Worm (Caenorhabditis elegans): ENCODE data around the gene C44H9.7.

DNA sequence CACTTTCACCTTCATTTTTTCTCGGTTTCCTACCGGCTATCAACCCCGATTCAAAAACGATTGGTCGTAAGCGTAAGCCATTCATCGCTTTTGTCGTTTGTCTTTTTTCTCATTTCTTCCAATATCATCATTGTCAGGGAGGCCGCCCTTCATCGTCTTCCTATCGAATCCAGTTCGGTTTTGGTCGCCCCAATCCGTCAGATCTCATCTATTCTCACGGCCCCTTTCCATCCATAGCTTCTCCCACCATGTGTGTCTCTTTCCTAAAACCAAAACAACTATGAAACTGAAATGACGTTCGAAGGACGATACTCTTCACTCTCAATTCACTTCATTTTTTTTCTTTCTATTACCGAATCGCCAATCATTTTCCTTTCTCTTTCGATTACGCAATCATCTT is 21.2 kb upstream of the C44H9.7 start:
- no peak for TF ChIP-seq nhr-232 (tag; optimal IDR thresholded peaks at IDR 0.05)
- TF ChIP-seq dve-1 (tag; optimal IDR thresholded peaks at IDR 0.05) = no peak
- no peak for TF ChIP-seq unc-3 (GFP tag; conservative IDR thresholded peaks at IDR 0.05)
- no peak for TF ChIP-seq unc-3 (tag; optimal IDR thresholded peaks at IDR 0.05)
- no peak for TF ChIP-seq ttx-3 (tag; optimal IDR thresholded peaks at IDR 0.05)
- no peak for TF ChIP-seq sdc-2 (tag; optimal IDR thresholded peaks at IDR 0.05)
- TF ChIP-seq madf-2 (tag; optimal IDR thresholded peaks at IDR 0.05) = no peak
- no peak for TF ChIP-seq pha-4 (tag; optimal IDR thresholded peaks at IDR 0.05)
